Fruit fly (Drosophila melanogaster) whole organism: ENCODE data around the gene CG34404.

Experiments
- CG8478 ChIP-seq: fragments of >200 bp; optimal IDR thresholded peaks from 2 replicates; lab custom pipeline; 2018; ENCODE audit warnings: inconsistent platforms
- Dll ChIP-seq: fragments of >200 bp; optimal IDR thresholded peaks from 2 replicates; lab custom pipeline; 2017
- EcR ChIP-seq, 2 experiments: fragments of >200 bp; optimal IDR thresholded peaks; 2 replicates each; lab custom pipeline; 2017; ENCODE audit warnings: missing biosample characterization in 2 of 2, missing genetic modification characterization in 2 of 2, missing genetic modification reagents in 2 of 2
- pan ChIP-seq: fragments of >200 bp; optimal IDR thresholded peaks from 2 replicates; lab custom pipeline; 2017
- psq ChIP-seq: fragments of >200 bp; optimal IDR thresholded peaks from 2 replicates; lab custom pipeline; 2017
- usp ChIP-seq: fragments of >200 bp; optimal IDR thresholded peaks from 2 replicates; lab custom pipeline; 2017; ENCODE audit warnings: missing biosample characterization, missing genetic modification characterization, mixed read lengths

DNA sequence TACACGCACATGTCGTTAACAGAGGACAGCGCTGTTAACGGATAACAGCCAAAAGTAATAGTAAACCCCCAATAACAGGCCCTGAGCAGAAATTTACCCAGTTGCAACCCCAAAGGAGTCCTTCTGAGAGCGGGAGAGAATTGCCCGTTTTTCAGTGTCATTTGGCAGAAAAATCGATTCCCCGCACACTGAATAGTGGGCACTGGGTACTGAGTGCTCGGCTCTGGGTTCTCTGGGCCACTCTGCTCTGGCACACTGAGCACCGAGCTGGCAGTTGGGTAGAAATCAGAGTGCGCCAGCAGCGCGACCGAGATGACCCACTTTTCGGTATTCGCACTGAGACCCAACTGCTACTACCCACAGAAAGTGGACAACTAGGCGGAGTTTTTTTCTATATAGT lies 6.9 kb upstream of the CG34404 start, which contains the start of gene Rbp:
- no peak for TF ChIP-seq CG8478 (lab: Kevin White, UChicago)
- no peak for TF ChIP-seq psq
- TF ChIP-seq pan: no peak
- TF ChIP-seq usp (GFP tag; lab: Kevin White, UChicago): no peak
- TF ChIP-seq Dll (lab: Kevin White, UChicago): no peak
- no peak for TF ChIP-seq EcR (GFP tag; optimal IDR thresholded peaks at IDR 0.05; lab: Kevin White, UChicago)
